Worm (Caenorhabditis elegans) whole organism, young adult: Measurements from ENCODE around the gene srh-18.

Source experiments
- B0019.2 ChIP-seq: fragments of 200-800 bp; sonication (Bioruptor generic); conservative IDR thresholded peaks from 2 replicates; pipeline ENCODE4 v1.3.6; 2022; ENCODE audit warnings: missing genetic modification reagents, missing genetic modification characterization, missing compliant biosample characterization
- F10E7.11 ChIP-seq: sonication (generic microtip); optimal IDR thresholded peaks from 2 replicates; lab custom pipeline; 2017; ENCODE audit warnings: mild to moderate bottlenecking, missing genetic modification characterization, moderate library complexity, missing compliant biosample characterization
- F22D6.2 ChIP-seq: sonication (generic microtip); optimal IDR thresholded peaks from 2 replicates; lab custom pipeline; 2016; ENCODE audit warnings: mild to moderate bottlenecking, missing genetic modification characterization, missing compliant biosample characterization
- F33H1.4 ChIP-seq: fragments of 200-800 bp; sonication (Bioruptor generic); IDR thresholded peaks from 2 replicates; pipeline ENCODE4 v1.3.6; 2022; ENCODE audit warnings: missing genetic modification reagents, missing genetic modification characterization, missing compliant biosample characterization
- F37B4.10 ChIP-seq: fragments of 200-800 bp; sonication (Bioruptor generic); IDR thresholded peaks from 2 replicates; pipeline ENCODE4 v1.3.6; 2022; ENCODE audit warnings: missing genetic modification characterization, missing compliant biosample characterization
- F49E8.2 ChIP-seq: sonication (generic microtip); optimal IDR thresholded peaks from 3 replicates; lab custom pipeline; 2017; ENCODE audit warnings: missing genetic modification characterization, mild to moderate bottlenecking, missing compliant biosample characterization, antibody characterized with exemption, moderate library complexity; ENCODE audit not compliant: insufficient read depth
- F52B5.7 ChIP-seq: sonication (generic microtip); optimal IDR thresholded peaks from 2 replicates; lab custom pipeline; 2016; ENCODE audit warnings: mild to moderate bottlenecking, missing genetic modification characterization, missing compliant biosample characterization
- F55B11.4 ChIP-seq: sonication (generic microtip); optimal IDR thresholded peaks from 2 replicates; lab custom pipeline; 2016; ENCODE audit warnings: missing compliant biosample characterization, missing genetic modification characterization, borderline replicate concordance; ENCODE audit not compliant: insufficient read depth
- Y95B8A.8 ChIP-seq: fragments of 200-800 bp; sonication (Bioruptor generic); IDR thresholded peaks from 2 replicates; pipeline ENCODE4 v1.3.6; 2022; ENCODE audit warnings: missing genetic modification reagents, missing genetic modification characterization, missing compliant biosample characterization
- bed-1 ChIP-seq: fragments of 200-800 bp; sonication (Bioruptor generic); IDR thresholded peaks from 2 replicates; pipeline ENCODE4 v1.3.6; 2022; ENCODE audit warnings: missing genetic modification reagents, missing genetic modification characterization, missing compliant biosample characterization
- ceh-91 ChIP-seq: fragments of 200-800 bp; sonication (Bioruptor generic); IDR thresholded peaks from 2 replicates; pipeline ENCODE4 v1.3.6; 2022; ENCODE audit warnings: missing genetic modification reagents, missing genetic modification characterization, missing compliant biosample characterization
- egrh-3 ChIP-seq: fragments of 200-800 bp; sonication (Bioruptor generic); IDR thresholded peaks from 2 replicates; pipeline ENCODE4 v1.3.6; 2022; ENCODE audit warnings: missing genetic modification reagents, missing genetic modification characterization, missing compliant biosample characterization
- him-1 ChIP-seq: sonication (generic microtip); optimal IDR thresholded peaks from 2 replicates; lab custom pipeline; 2016; ENCODE audit warnings: missing genotype, missing genetic modification reagents, missing genetic modification characterization, missing compliant biosample characterization
- hmg-1.2 ChIP-seq: fragments of 200-800 bp; sonication (Bioruptor generic); IDR thresholded peaks from 2 replicates; pipeline ENCODE4 v1.3.6; 2022; ENCODE audit warnings: missing genetic modification reagents, missing genetic modification characterization, missing compliant biosample characterization
- let-607 ChIP-seq, 2 experiments: fragments of 200-800 bp in 1 of 2; sonication (Bioruptor generic) in 1 of 2; sonication (generic microtip) in 1 of 2; optimal IDR thresholded peaks; 2 replicates each; lab custom pipeline; 2016 to 2018; ENCODE audit warnings: mild to moderate bottlenecking in 2 of 2, missing compliant biosample characterization in 2 of 2, missing genetic modification characterization in 2 of 2, moderate library complexity in 2 of 2, missing genotype in 1 of 2
- lin-40 ChIP-seq: sonication (generic microtip); optimal IDR thresholded peaks from 2 replicates; lab custom pipeline; 2016; ENCODE audit warnings: missing genetic modification characterization, mild to moderate bottlenecking, missing compliant biosample characterization, missing genotype, missing genetic modification reagents
- mel-28 ChIP-seq: sonication (generic microtip); optimal IDR thresholded peaks from 2 replicates; lab custom pipeline; 2016; ENCODE audit warnings: borderline replicate concordance, mild to moderate bottlenecking, missing genetic modification characterization, missing compliant biosample characterization
- nfya-1 ChIP-seq: sonication (generic microtip); optimal IDR thresholded peaks from 2 replicates; lab custom pipeline; 2017; ENCODE audit warnings: antibody characterized with exemption, missing compliant biosample characterization, missing genetic modification characterization, borderline replicate concordance; ENCODE audit not compliant: insufficient read depth
- nfyb-1 ChIP-seq: fragments of 200-800 bp; sonication (Bioruptor generic); IDR thresholded peaks from 2 replicates; pipeline ENCODE4 v1.3.6; 2022; ENCODE audit warnings: missing genetic modification reagents, missing genetic modification characterization, missing compliant biosample characterization
- nhr-120 ChIP-seq: fragments of 200-800 bp; sonication (Bioruptor generic); IDR thresholded peaks from 2 replicates; pipeline ENCODE4 v1.3.6; 2022; ENCODE audit warnings: missing genetic modification characterization, missing compliant biosample characterization
- sdz-38 ChIP-seq: sonication (generic microtip); optimal IDR thresholded peaks from 2 replicates; lab custom pipeline; 2016; ENCODE audit warnings: missing genotype, missing genetic modification characterization, missing compliant biosample characterization
- snpc-1.1 ChIP-seq: sonication (generic microtip); optimal IDR thresholded peaks from 2 replicates; lab custom pipeline; 2017; ENCODE audit warnings: missing genetic modification characterization, mild to moderate bottlenecking, missing compliant biosample characterization, antibody characterized with exemption, moderate library complexity, missing genotype, missing genetic modification reagents; ENCODE audit not compliant: insufficient read depth
- snpc-1.3 ChIP-seq: sonication (generic microtip); optimal IDR thresholded peaks from 2 replicates; lab custom pipeline; 2017; ENCODE audit warnings: missing genetic modification characterization, mild to moderate bottlenecking, missing compliant biosample characterization, antibody characterized with exemption, moderate library complexity, missing genotype, missing genetic modification reagents; ENCODE audit not compliant: insufficient read depth
- sptf-2 ChIP-seq: fragments of 200-800 bp; sonication (Bioruptor generic); optimal IDR thresholded peaks from 2 replicates; lab custom pipeline; 2018; ENCODE audit warnings: mild to moderate bottlenecking, missing genetic modification characterization, missing compliant biosample characterization
- tbp1 ChIP-seq: fragments of 200-800 bp; sonication (Bioruptor generic); optimal IDR thresholded peaks from 2 replicates; lab custom pipeline; 2018; ENCODE audit warnings: mild to moderate bottlenecking, missing genetic modification characterization, missing compliant biosample characterization
- zim-3 ChIP-seq: sonication (generic microtip); optimal IDR thresholded peaks from 2 replicates; lab custom pipeline; 2017; ENCODE audit warnings: mild to moderate bottlenecking, missing genetic modification characterization, moderate library complexity, missing compliant biosample characterization
- ztf-22 ChIP-seq: fragments of 200-800 bp; sonication (Bioruptor generic); optimal IDR thresholded peaks from 2 replicates; lab custom pipeline; 2018; ENCODE audit warnings: mild to moderate bottlenecking, missing genetic modification characterization, moderate library complexity, missing compliant biosample characterization

The srh-18 gene

ce11 chrV:13338037-13338436 is 19.8 kb downstream of the srh-18 start:
- no peak for TF ChIP-seq F22D6.2
- TF ChIP-seq lin-40 (tag; lab: Kevin White, UChicago) = no peak
- no peak for TF ChIP-seq bed-1
- no peak for TF ChIP-seq nfya-1 (tag; lab: Kevin White, UChicago)

- TF ChIP-seq F55B11.4 (tag; lab: Kevin White, UChicago) = no peak
- TF ChIP-seq F52B5.7 (tag; lab: Kevin White, UChicago) = no peak
- no peak for TF ChIP-seq nfyb-1 (GFP tag; lab: Robert Waterston, UW)
These were observed 21.5 kb downstream of the srh-18 start, which contains the start of the genes str-4 and lgc-48 for ce11 chrV:13339633-13340290. Gene str-4, minus strand, starts transcription at chrV:13339733. Gene lgc-48, plus strand, starts transcription at chrV:13340240.

ce11 chrV:13342235-13342634 is 24.0 kb downstream of the srh-18 start:
- TF ChIP-seq F49E8.2 (tag; lab: Kevin White, UChicago) = no peak

- TF ChIP-seq tbp1 (GFP tag; lab: Kevin White, UChicago) = no peak
- TF ChIP-seq ztf-22 (GFP tag; lab: Kevin White, UChicago) = no peak
These were observed 27.6 kb downstream of the srh-18 start, which contains the start of gene twk-43 for ce11 chrV:13345867-13346328. Gene twk-43, plus strand, starts transcription at chrV:13346278.

ce11 chrV:13350302-13350701 is 32.0 kb downstream of the srh-18 start:
- TF ChIP-seq sptf-2 (GFP tag; lab: Kevin White, UChicago) (no peak), zim-3 (tag; lab: Kevin White, UChicago) (no peak), nhr-120 (GFP tag; lab: Robert Waterston, UW) (no peak), snpc-1.3 (tag; lab: Kevin White, UChicago) (no peak), Y95B8A.8 (GFP tag; lab: Robert Waterston, UW) (no peak), B0019.2 (no peak), mel-28 (tag; lab: Kevin White, UChicago) (no peak), F37B4.10 (GFP tag; lab: Robert Waterston, UW) (no peak), ceh-91 (GFP tag; lab: Robert Waterston, UW) (no peak)

- TF ChIP-seq hmg-1.2 (GFP tag; lab: Robert Waterston, UW) (no peak), sdz-38 (tag; lab: Kevin White, UChicago) (no peak), F10E7.11 (tag; lab: Kevin White, UChicago) (no peak), him-1 (no peak), let-607 (tag; optimal IDR thresholded peaks at IDR 0.05; lab: Kevin White, UChicago) (no peak), bed-1 (no peak), lin-40 (tag; lab: Kevin White, UChicago) (no peak), F33H1.4 (no peak)
- TF ChIP-seq, all 124 proteins: peak for 0
These were observed 33.5 kb downstream of the srh-18 start for ce11 chrV:13351773-13352172.

ce11 chrV:13352415-13352814 is 34.2 kb downstream of the srh-18 start:
- TF ChIP-seq snpc-1.1 (tag; lab: Kevin White, UChicago) (no peak), F37B4.10 (GFP tag; lab: Robert Waterston, UW) (0 out of 2 replicates have a peak, but pooled peaks have one; percentile 62), egrh-3 (no peak)
